Worm (Caenorhabditis elegans): ENCODE data around the gene F22B8.3.

- TF ChIP-seq dao-5 (tag; optimal IDR thresholded peaks at IDR 0.05) (no peak), W03F9.2 (tag; optimal IDR thresholded peaks at IDR 0.05) (no peak)
Observed at ce11 chrV:16094284-16094683, 3.5 kb downstream of the F22B8.3 start, which contains the start of gene F22B8.7.

Data from whole organism, L4/young adult.